Worm (Caenorhabditis elegans): Measurements from ENCODE around the gene pqn-48.
A peak's percentile ranks its signal among the peaks of the same experiment; 100 is the strongest.

pqn-48 gene

DNA sequence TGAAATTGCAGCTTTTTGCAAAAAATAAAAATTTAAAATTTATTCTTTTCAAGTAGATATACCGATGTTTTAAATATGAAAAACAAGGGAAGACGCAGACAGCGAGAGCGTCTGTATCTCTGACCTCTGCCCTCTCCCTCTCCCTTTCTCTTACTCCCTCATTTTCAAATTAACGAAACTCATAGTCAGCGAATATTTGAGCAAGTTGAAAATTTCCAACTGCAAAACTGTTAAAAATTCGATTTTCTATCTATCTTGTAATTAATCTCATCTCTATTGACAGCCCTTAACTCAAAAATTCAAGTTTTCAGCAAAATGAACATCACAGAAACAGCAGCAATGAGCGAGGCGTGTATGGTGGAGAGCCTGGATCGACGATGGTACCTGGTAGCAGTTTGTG is 44.1 kb downstream of the pqn-48 start, which contains the start of gene R11F4.2:
Gene R11F4.2 (plus strand): TSS at position 301 of the 400 bp plus-strand sequence.
- no peak for TF ChIP-seq rcor-1 (GFP tag; IDR thresholded peaks at IDR 0.05)
- no peak for TF ChIP-seq rpc-1 (optimal IDR thresholded peaks at IDR 0.05)
- TF ChIP-seq rpc-1 (tag; optimal IDR thresholded peaks at IDR 0.05): no peak
- TF ChIP-seq B0336.3 (GFP tag; IDR thresholded peaks at IDR 0.05): no peak
- TF ChIP-seq hlh-26 (GFP tag; conservative IDR thresholded peaks at IDR 0.05): no peak
- TF ChIP-seq nhr-179 (tag; optimal IDR thresholded peaks at IDR 0.05): no peak

ce11 chrII:4085601-4086000 is 46.9 kb downstream of the pqn-48 start:
- TF ChIP-seq zfh-2 (GFP tag; conservative IDR thresholded peaks at IDR 0.05) (peak; percentile 80), F37B4.10 (GFP tag; IDR thresholded peaks at IDR 0.05) (no peak), egrh-3 (GFP tag; IDR thresholded peaks at IDR 0.05) (peak; percentile 47; the same call in 1 of the 2 replicates)

DNA sequence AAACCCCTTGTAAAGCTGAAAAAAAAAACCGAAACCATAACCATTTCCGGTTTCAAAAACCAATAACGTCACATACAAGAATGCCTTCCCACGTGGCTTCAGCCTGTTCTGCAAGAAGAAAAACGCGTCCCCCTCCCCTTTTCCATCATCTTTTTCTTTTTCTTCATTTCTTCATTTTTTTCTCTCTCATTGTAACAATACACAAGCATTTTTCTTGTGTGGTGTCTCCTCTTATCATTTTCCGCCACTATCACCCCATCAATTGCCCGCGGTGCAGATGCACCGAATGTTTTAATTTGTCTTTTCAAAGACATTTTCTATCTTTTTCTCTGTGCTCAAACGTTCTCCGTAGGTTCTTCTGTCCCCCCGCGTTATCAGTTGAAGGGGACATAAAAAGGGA is 50.5 kb downstream of the pqn-48 start:
- TF ChIP-seq lin-40 (tag; optimal IDR thresholded peaks at IDR 0.05): peak; percentile 86
- peak; percentile 99 for TF ChIP-seq nhr-80 (tag; optimal IDR thresholded peaks at IDR 0.05)
- no peak for TF ChIP-seq ztf-3 (GFP tag; optimal IDR thresholded peaks at IDR 0.05)
- TF ChIP-seq zfh-2 (GFP tag; conservative IDR thresholded peaks at IDR 0.05): no peak
- no peak for TF ChIP-seq hmg-20 (GFP tag; IDR thresholded peaks at IDR 0.05)
- no peak for TF ChIP-seq lsl-1 (GFP tag; optimal IDR thresholded peaks at IDR 0.05)
- no peak for TF ChIP-seq hmg-1.2 (GFP tag; IDR thresholded peaks at IDR 0.05)
- TF ChIP-seq mcd-1 (GFP tag; IDR thresholded peaks at IDR 0.05): peak; percentile 18; the same call in 1 of the 2 replicates
- TF ChIP-seq lin-26 (GFP tag; IDR thresholded peaks at IDR 0.05): no peak
- peak; percentile 69; the same call in 1 of the 2 replicates for TF ChIP-seq B0336.3 (GFP tag; IDR thresholded peaks at IDR 0.05)
- no peak for TF ChIP-seq dpl-1 (GFP tag; optimal IDR thresholded peaks at IDR 0.05)
- no peak for TF ChIP-seq mes-4 (tag; optimal IDR thresholded peaks at IDR 0.05)
- TF ChIP-seq mxl-1 (tag; optimal IDR thresholded peaks at IDR 0.05): no peak
- peak; percentile 59 for TF ChIP-seq nhr-90 (tag; optimal IDR thresholded peaks at IDR 0.05)
- no peak for TF ChIP-seq bed-2 (GFP tag; IDR thresholded peaks at IDR 0.05)
- TF ChIP-seq snpc-1.3 (tag; optimal IDR thresholded peaks at IDR 0.05; ENCODE audit: insufficient read depth): no peak
- TF ChIP-seq nhr-27 (tag; optimal IDR thresholded peaks at IDR 0.05): no peak
- TF ChIP-seq sptf-2 (GFP tag; optimal IDR thresholded peaks at IDR 0.05): no peak
- no peak for TF ChIP-seq cebp-2 (GFP tag; IDR thresholded peaks at IDR 0.05)
- TF ChIP-seq F23B12.7 (tag; optimal IDR thresholded peaks at IDR 0.05; ENCODE audit: insufficient read depth): peak; percentile 66
- TF ChIP-seq hsf-1 (GFP tag; IDR thresholded peaks at IDR 0.05): no peak
- TF ChIP-seq let-607 (tag; optimal IDR thresholded peaks at IDR 0.05): peak in 1 of 2 experiments; percentile 24
- no peak for TF ChIP-seq ceh-58 (GFP tag; IDR thresholded peaks at IDR 0.05)
- TF ChIP-seq F22D6.2 (tag; optimal IDR thresholded peaks at IDR 0.05): peak; percentile 93
- TF ChIP-seq ets-4 (GFP tag; optimal IDR thresholded peaks at IDR 0.05): peak; percentile 12
- no peak for TF ChIP-seq F57A8.1 (GFP tag; optimal IDR thresholded peaks at IDR 0.05)
- TF ChIP-seq die-1 (tag; optimal IDR thresholded peaks at IDR 0.05): peak; percentile 18
- no peak for TF ChIP-seq hlh-12 (tag; optimal IDR thresholded peaks at IDR 0.05)
- TF ChIP-seq akir-1 (GFP tag; optimal IDR thresholded peaks at IDR 0.05): no peak
- peak; percentile 74 for TF ChIP-seq atf-7 (tag; optimal IDR thresholded peaks at IDR 0.05)
- TF ChIP-seq ztf-26 (tag; optimal IDR thresholded peaks at IDR 0.05): peak; percentile 88
- TF ChIP-seq B0019.2 (GFP tag; conservative IDR thresholded peaks at IDR 0.05): no peak
- no peak for TF ChIP-seq unc-130 (GFP tag; optimal IDR thresholded peaks at IDR 0.05)
- no peak for TF ChIP-seq gei-17 (GFP tag; optimal IDR thresholded peaks at IDR 0.05)
- peak; percentile 65 for TF ChIP-seq attf-5 (GFP tag; optimal IDR thresholded peaks at IDR 0.05)
- peak; percentile 1 for TF ChIP-seq chd-7 (tag; optimal IDR thresholded peaks at IDR 0.05)
- TF ChIP-seq lir-1 (GFP tag; conservative IDR thresholded peaks at IDR 0.05): peak; percentile 18; the same call in 1 of the 2 replicates
- peak; percentile 8 for TF ChIP-seq lin-54 (GFP tag; optimal IDR thresholded peaks at IDR 0.05)
- TF ChIP-seq tlf-1 (GFP tag; optimal IDR thresholded peaks at IDR 0.05): peak; percentile 48
